Worm (Caenorhabditis elegans) whole organism, L4 larva: Measurements from ENCODE around the gene tbx-38.

Source experiments
- aha-1 ChIP-seq: fragments of 150-350 bp; peaks from one replicate; lab custom pipeline; 2014; ENCODE audit warnings: missing biosample characterization, missing genetic modification characterization
- ceh-62 ChIP-seq: sonication (generic microtip); optimal IDR thresholded peaks from 2 replicates; lab custom pipeline; 2017; ENCODE audit warnings: missing biosample characterization, missing genetic modification characterization
- ceh-82 ChIP-seq: sonication (generic microtip); optimal IDR thresholded peaks from 2 replicates; lab custom pipeline; 2017; ENCODE audit warnings: missing biosample characterization, missing genetic modification characterization
- jun-1 ChIP-seq: fragments of 150-350 bp; optimal IDR thresholded peaks from 2 replicates; lab custom pipeline; 2014; ENCODE audit warnings: missing biosample characterization, missing genetic modification reagents, missing genetic modification characterization
- lin-39 ChIP-seq: fragments of 150-350 bp; optimal IDR thresholded peaks from 2 replicates; lab custom pipeline; 2014; ENCODE audit warnings: missing biosample characterization, missing genetic modification reagents, missing genetic modification characterization

DNA sequence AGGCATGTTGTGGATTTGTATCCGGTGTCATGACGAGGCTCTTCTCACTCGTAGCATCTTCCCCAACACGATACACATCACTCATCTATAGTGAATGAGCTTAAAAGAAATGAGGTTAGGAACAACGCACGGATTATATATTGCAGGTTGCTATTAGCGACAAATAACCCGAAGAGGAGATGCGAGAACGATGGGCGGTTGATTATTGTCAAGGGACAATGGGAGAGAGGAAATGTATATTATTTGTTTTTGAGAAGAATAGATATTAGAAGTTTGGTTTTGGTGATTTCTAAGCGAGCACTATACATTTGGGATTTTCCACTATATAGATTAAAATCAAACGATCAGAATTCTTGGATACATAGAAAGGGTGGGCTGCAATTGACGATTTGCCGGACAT is 20.8 kb upstream of the tbx-38 start, which contains the start of gene C18D11.7:
- TF ChIP-seq ceh-62 (tag; lab: Kevin White, UChicago) (no peak), aha-1 (tag; lab: Kevin White, UChicago) (no peak), ceh-82 (tag; lab: Kevin White, UChicago) (no peak), jun-1 (tag; lab: Kevin White, UChicago) (no peak), lin-39 (tag; lab: Kevin White, UChicago) (no peak)
